Fruit fly (Drosophila melanogaster) whole organism, adult: ENCODE results near the gene Ctr1B.

Experiments
- CG11617 ChIP-seq: fragments of 200-800 bp; sonication (Bioruptor generic); optimal IDR thresholded peaks from 2 replicates; lab custom pipeline; 2017; ENCODE audit warnings: mild to moderate bottlenecking, missing biosample characterization, missing genetic modification reagents, missing genetic modification characterization
- CG12768 ChIP-seq: fragments of 200-800 bp; sonication (Bioruptor generic); optimal IDR thresholded peaks from 2 replicates; lab custom pipeline; 2017; ENCODE audit warnings: missing biosample characterization, missing genetic modification characterization, mild to moderate bottlenecking, moderate library complexity, missing genetic modification reagents
- CG14711 ChIP-seq: fragments of 200-800 bp; sonication (Bioruptor generic); optimal IDR thresholded peaks from 2 replicates; lab custom pipeline; 2018; ENCODE audit warnings: missing biosample characterization, mild to moderate bottlenecking, missing genetic modification characterization, moderate library complexity
- CG1620 ChIP-seq: fragments of 200-800 bp; sonication (Bioruptor generic); optimal IDR thresholded peaks from 2 replicates; lab custom pipeline; 2016; ENCODE audit warnings: missing biosample characterization, missing genetic modification characterization
- CG33017 ChIP-seq: fragments of 200-800 bp; sonication (Bioruptor generic); optimal IDR thresholded peaks from 2 replicates; lab custom pipeline; 2018; ENCODE audit warnings: missing biosample characterization, mild to moderate bottlenecking, missing genetic modification characterization, moderate library complexity
- CG5204 ChIP-seq: fragments of 200-800 bp; sonication (Bioruptor generic); optimal IDR thresholded peaks from 2 replicates; lab custom pipeline; 2016; ENCODE audit warnings: missing biosample characterization, missing genetic modification characterization
- CG7045 ChIP-seq: fragments of 200-800 bp; sonication (Bioruptor generic); optimal IDR thresholded peaks from 2 replicates; lab custom pipeline; 2017; ENCODE audit warnings: missing biosample characterization, mild to moderate bottlenecking, missing genetic modification characterization
- CG7101 ChIP-seq: fragments of 200-800 bp; sonication (Bioruptor generic); optimal IDR thresholded peaks from 2 replicates; lab custom pipeline; 2018; ENCODE audit warnings: missing biosample characterization, mild to moderate bottlenecking, missing genetic modification characterization, moderate library complexity
- Clk ChIP-seq: fragments of 200-800 bp; sonication (Bioruptor generic); optimal IDR thresholded peaks from 2 replicates; lab custom pipeline; 2017; ENCODE audit warnings: missing biosample characterization, missing genetic modification characterization
- Crg-1 ChIP-seq: fragments of 200-800 bp; sonication (Bioruptor generic); optimal IDR thresholded peaks from 2 replicates; lab custom pipeline; 2016; ENCODE audit warnings: missing biosample characterization, missing genetic modification characterization
- Hr96 ChIP-seq: fragments of 200-800 bp; sonication (Bioruptor generic); optimal IDR thresholded peaks from 2 replicates; lab custom pipeline; 2016; ENCODE audit warnings: missing biosample characterization, missing genetic modification characterization
- Mnt ChIP-seq: fragments of 200-800 bp; sonication (Bioruptor generic); optimal IDR thresholded peaks from 2 replicates; lab custom pipeline; 2016; ENCODE audit warnings: missing biosample characterization, mild to moderate bottlenecking, missing genetic modification characterization
- bab1 ChIP-seq: fragments of 200-800 bp; sonication (Bioruptor generic); optimal IDR thresholded peaks from 3 replicates; lab custom pipeline; 2019; ENCODE audit warnings: missing biosample characterization, mild to moderate bottlenecking, missing genetic modification characterization, moderate library complexity
- cic ChIP-seq: fragments of 200-800 bp; sonication (Bioruptor generic); optimal IDR thresholded peaks from 2 replicates; lab custom pipeline; 2017; ENCODE audit warnings: missing biosample characterization, mild to moderate bottlenecking, missing genetic modification characterization, moderate library complexity
- cnc ChIP-seq, 2 experiments: fragments of >200 bp; optimal IDR thresholded peaks; 2 replicates each; lab custom pipeline; 2017
- kay ChIP-seq: fragments of 200-800 bp; sonication (Bioruptor generic); peaks from one replicate; lab custom pipeline; 2016; ENCODE audit warnings: missing biosample characterization, missing genetic modification characterization, borderline replicate concordance
- ovo ChIP-seq: fragments of 200-800 bp; sonication (Bioruptor generic); optimal IDR thresholded peaks from 2 replicates; lab custom pipeline; 2016; ENCODE audit warnings: missing biosample characterization, missing genetic modification characterization
- pad ChIP-seq: fragments of 200-800 bp; sonication (Bioruptor generic); optimal IDR thresholded peaks from 3 replicates; lab custom pipeline; 2017; ENCODE audit warnings: missing biosample characterization, missing genetic modification characterization, mild to moderate bottlenecking, moderate library complexity, missing genetic modification reagents
- tj ChIP-seq: fragments of 200-800 bp; sonication (Bioruptor generic); optimal IDR thresholded peaks from 3 replicates; lab custom pipeline; 2017; ENCODE audit warnings: missing biosample characterization, mild to moderate bottlenecking, missing genetic modification characterization, moderate library complexity
- toe ChIP-seq: fragments of 200-800 bp; sonication (Bioruptor generic); optimal IDR thresholded peaks from 2 replicates; lab custom pipeline; 2016; ENCODE audit warnings: missing biosample characterization, missing genetic modification characterization

Gene Ctr1B

DNA sequence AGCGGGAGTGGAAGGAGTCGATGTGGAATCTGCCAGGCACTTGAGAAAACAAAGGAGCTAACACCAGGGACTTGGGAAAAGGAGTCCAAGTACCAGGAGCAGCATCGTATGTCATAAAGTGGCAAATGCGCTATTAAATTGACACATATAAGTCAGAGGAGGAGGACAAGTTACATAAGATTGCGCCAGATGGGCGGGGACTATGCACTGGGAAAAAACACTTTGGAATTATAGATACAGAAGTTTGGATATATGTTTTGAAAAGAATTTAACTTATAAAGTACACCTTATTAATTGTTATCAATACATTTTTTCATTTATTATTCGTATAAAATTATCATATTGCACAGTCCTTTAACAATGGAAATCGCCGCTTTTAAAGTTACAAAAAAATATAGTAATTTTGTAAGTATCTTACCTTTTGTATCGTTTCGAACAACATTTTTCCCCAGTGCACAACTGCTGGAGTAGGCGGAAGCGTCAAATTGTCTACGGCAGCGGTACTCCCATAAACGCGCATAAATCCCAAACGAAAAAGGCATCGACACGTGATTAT is 18.7 kb downstream of the Ctr1B start:
- TF ChIP-seq CG7101 (tag; lab: Kevin White, UChicago) = no peak
- TF ChIP-seq Hr96 (GFP tag; lab: Kevin White, UChicago) = no peak
- TF ChIP-seq Clk (GFP tag; lab: Kevin White, UChicago) = no peak
- no peak for TF ChIP-seq Crg-1 (GFP tag; lab: Kevin White, UChicago)
- TF ChIP-seq CG14711 (tag; lab: Kevin White, UChicago) = no peak
- no peak for TF ChIP-seq kay (GFP tag; lab: Kevin White, UChicago)
- no peak for TF ChIP-seq CG5204 (GFP tag; lab: Kevin White, UChicago)
- no peak for TF ChIP-seq CG11617
- no peak for TF ChIP-seq CG1620 (GFP tag; lab: Kevin White, UChicago)
- TF ChIP-seq CG12768 (GFP tag; lab: Kevin White, UChicago) = no peak
- TF ChIP-seq cnc (optimal IDR thresholded peaks at IDR 0.05; lab: Kevin White, UChicago) = no peak
- TF ChIP-seq cic (GFP tag; lab: Kevin White, UChicago) = no peak
- TF ChIP-seq CG7045 = no peak
- TF ChIP-seq ovo (GFP tag; lab: Kevin White, UChicago) = no peak
- no peak for TF ChIP-seq Mnt (GFP tag; lab: Kevin White, UChicago)
- TF ChIP-seq tj (GFP tag; lab: Kevin White, UChicago) = no peak
- TF ChIP-seq pad (GFP tag; lab: Kevin White, UChicago) = no peak
- no peak for TF ChIP-seq bab1
- TF ChIP-seq toe (GFP tag; lab: Kevin White, UChicago) = no peak
- TF ChIP-seq CG33017 (tag; lab: Kevin White, UChicago) = no peak

- TF ChIP-seq CG5204 (GFP tag; lab: Kevin White, UChicago) (no peak), cnc (optimal IDR thresholded peaks at IDR 0.05; lab: Kevin White, UChicago) (no peak), CG1620 (GFP tag; lab: Kevin White, UChicago) (no peak), CG12768 (GFP tag; lab: Kevin White, UChicago) (no peak), CG7101 (tag; lab: Kevin White, UChicago) (peak; percentile 1), CG14711 (tag; lab: Kevin White, UChicago) (peak; percentile 16), Mnt (GFP tag; lab: Kevin White, UChicago) (no peak), bab1 (peak; percentile 8), Crg-1 (GFP tag; lab: Kevin White, UChicago) (peak; percentile 20), CG7045 (no peak), tj (GFP tag; lab: Kevin White, UChicago) (peak; percentile 23), pad (GFP tag; lab: Kevin White, UChicago) (no peak)
These were observed 23.4 kb downstream of the Ctr1B start, which contains the start of the genes COX7A and Arl2 for dm6 chr3R:8340675-8341275. Gene COX7A (minus strand): TSS chr3R:8341043. Gene Arl2 (plus strand): TSS chr3R:8341100.

DNA sequence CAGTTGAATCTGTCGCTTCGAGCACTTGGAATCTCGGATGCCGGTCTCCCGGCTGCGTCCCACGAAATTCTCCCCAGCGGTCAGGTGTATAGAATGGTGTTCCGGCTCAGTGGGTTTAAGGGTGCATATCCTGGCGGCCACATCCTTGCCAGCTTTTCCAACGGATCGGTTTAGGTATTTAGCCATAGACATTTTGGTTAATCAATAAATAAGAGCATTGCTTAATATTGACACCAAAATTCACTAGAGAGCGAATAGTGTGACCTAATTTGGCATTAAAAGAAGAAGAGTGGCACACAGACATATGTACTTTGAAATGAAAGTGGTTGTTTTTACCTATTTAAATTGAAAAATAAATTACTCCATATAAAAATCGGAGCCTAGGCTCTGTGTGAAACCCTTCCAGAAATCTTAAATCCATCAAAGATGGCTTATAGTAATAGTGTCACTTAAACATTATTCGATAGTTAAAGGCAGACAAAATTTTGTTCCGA is 25.9 kb downstream of the Ctr1B start, which contains the start of the genes PNKP and COX7AL:
Gene PNKP (minus strand): TSS at position 266 of the 494 bp plus-strand sequence.
Gene COX7AL (plus strand): TSS at position 419 of the 494 bp plus-strand sequence.
- TF ChIP-seq CG12768 (GFP tag; lab: Kevin White, UChicago) = no peak
- no peak for TF ChIP-seq bab1
- no peak for TF ChIP-seq cnc (optimal IDR thresholded peaks at IDR 0.05; lab: Kevin White, UChicago)
- no peak for TF ChIP-seq Crg-1 (GFP tag; lab: Kevin White, UChicago)
- no peak for TF ChIP-seq cic (GFP tag; lab: Kevin White, UChicago)
- no peak for TF ChIP-seq CG14711 (tag; lab: Kevin White, UChicago)
- no peak for TF ChIP-seq Clk (GFP tag; lab: Kevin White, UChicago)
- TF ChIP-seq Mnt (GFP tag; lab: Kevin White, UChicago) = no peak
- no peak for TF ChIP-seq kay (GFP tag; lab: Kevin White, UChicago)
- TF ChIP-seq CG11617 = no peak
- TF ChIP-seq ovo (GFP tag; lab: Kevin White, UChicago) = no peak
- no peak for TF ChIP-seq pad (GFP tag; lab: Kevin White, UChicago)
- no peak for TF ChIP-seq CG1620 (GFP tag; lab: Kevin White, UChicago)

- no peak for TF ChIP-seq CG5204 (GFP tag; lab: Kevin White, UChicago)
- TF ChIP-seq cnc (optimal IDR thresholded peaks at IDR 0.05; lab: Kevin White, UChicago) = peak in 1 of 2 experiments; percentile 40
- no peak for TF ChIP-seq CG7101 (tag; lab: Kevin White, UChicago)
These were observed 26.8 kb downstream of the Ctr1B start, which contains the start of gene DppIII for dm6 chr3R:8344174-8344573. Gene DppIII (plus strand): TSS chr3R:8344400.

DNA sequence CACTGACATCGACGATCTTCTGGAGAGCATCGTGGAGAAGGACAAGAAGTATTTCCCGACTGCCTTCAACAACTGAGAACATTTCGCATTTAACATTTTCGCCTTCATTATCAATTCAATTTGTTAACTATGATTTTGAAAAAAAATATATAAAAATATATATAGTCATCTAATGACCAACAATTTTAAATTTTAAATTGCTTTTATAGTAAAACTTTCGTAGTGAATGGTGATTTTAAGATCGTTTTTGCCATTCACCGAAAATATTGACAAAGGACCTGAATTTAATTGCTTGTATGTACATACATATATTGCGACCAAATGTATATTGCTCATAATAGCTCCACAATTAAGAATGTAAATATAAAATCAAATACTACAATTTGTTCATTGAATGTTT is 29.9 kb downstream of the Ctr1B start, which contains the start of gene CG7352:
Gene CG7352 (plus strand): TSS at position 301 of the 400 bp plus-strand sequence.
- no peak for TF ChIP-seq toe (GFP tag; lab: Kevin White, UChicago)
- TF ChIP-seq cnc (optimal IDR thresholded peaks at IDR 0.05; lab: Kevin White, UChicago) = no peak
- TF ChIP-seq Clk (GFP tag; lab: Kevin White, UChicago) = no peak
- TF ChIP-seq pad (GFP tag; lab: Kevin White, UChicago) = no peak
- no peak for TF ChIP-seq tj (GFP tag; lab: Kevin White, UChicago)
- no peak for TF ChIP-seq Hr96 (GFP tag; lab: Kevin White, UChicago)
- TF ChIP-seq CG7045 = no peak
- TF ChIP-seq CG12768 (GFP tag; lab: Kevin White, UChicago) = no peak
- TF ChIP-seq Crg-1 (GFP tag; lab: Kevin White, UChicago) = no peak
- TF ChIP-seq Mnt (GFP tag; lab: Kevin White, UChicago) = no peak
- no peak for TF ChIP-seq kay (GFP tag; lab: Kevin White, UChicago)
- no peak for TF ChIP-seq CG7101 (tag; lab: Kevin White, UChicago)
- no peak for TF ChIP-seq CG5204 (GFP tag; lab: Kevin White, UChicago)
- no peak for TF ChIP-seq CG1620 (GFP tag; lab: Kevin White, UChicago)
